Fruit fly (Drosophila melanogaster) whole organism, embryonic: ENCODE data around the gene RpL8.

Experiments
- Bgb ChIP-seq: fragments of 200-800 bp; sonication (Bioruptor generic); IDR thresholded peaks from 2 replicates; pipeline ENCODE4 v1.3.6; 2022; ENCODE audit warnings: missing biosample characterization, missing genetic modification characterization; ENCODE audit not compliant: partially characterized antibody
- CG10267 ChIP-seq: fragments of 200-800 bp; sonication (Bioruptor generic); optimal IDR thresholded peaks from 2 replicates; lab custom pipeline; 2018; ENCODE audit warnings: missing biosample characterization, mild to moderate bottlenecking, missing genetic modification characterization, moderate library complexity
- CG10431 ChIP-seq: fragments of 200-800 bp; sonication (Bioruptor generic); optimal IDR thresholded peaks from 3 replicates; lab custom pipeline; 2018; ENCODE audit warnings: missing biosample characterization, mild to moderate bottlenecking, missing genetic modification characterization
- CG12071 ChIP-seq: fragments of 200-800 bp; sonication (Bioruptor generic); optimal IDR thresholded peaks from 3 replicates; lab custom pipeline; 2018; ENCODE audit warnings: missing biosample characterization, mild to moderate bottlenecking, missing genetic modification characterization
- CG12391 ChIP-seq: fragments of 200-800 bp; sonication (Bioruptor generic); optimal IDR thresholded peaks from 3 replicates; lab custom pipeline; 2018; ENCODE audit warnings: missing biosample characterization, mild to moderate bottlenecking, missing genetic modification characterization, moderate library complexity
- CG12744 ChIP-seq: fragments of 200-800 bp; sonication (Bioruptor generic); optimal IDR thresholded peaks from 2 replicates; lab custom pipeline; 2016; ENCODE audit warnings: missing biosample characterization, missing genetic modification characterization
- CG13894 ChIP-seq: fragments of 200-800 bp; sonication (Bioruptor generic); optimal IDR thresholded peaks from 3 replicates; lab custom pipeline; 2018; ENCODE audit warnings: missing biosample characterization, mild to moderate bottlenecking, missing genetic modification characterization, moderate library complexity
- CG14710 ChIP-seq: fragments of 200-800 bp; sonication (Bioruptor generic); optimal IDR thresholded peaks from 3 replicates; lab custom pipeline; 2019; ENCODE audit warnings: missing biosample characterization, mild to moderate bottlenecking, missing genetic modification characterization, moderate library complexity
- CG14965 ChIP-seq: fragments of 200-800 bp; sonication (Bioruptor generic); optimal IDR thresholded peaks from 2 replicates; lab custom pipeline; 2016; ENCODE audit warnings: missing biosample characterization, missing genetic modification characterization, borderline replicate concordance
- CG15514 ChIP-seq: fragments of 200-800 bp; sonication (Bioruptor generic); optimal IDR thresholded peaks from 3 replicates; lab custom pipeline; 2017; ENCODE audit warnings: missing biosample characterization, missing genetic modification characterization, mild to moderate bottlenecking, moderate library complexity, missing genetic modification reagents
- CG16779 ChIP-seq: fragments of 200-800 bp; sonication (Bioruptor generic); IDR thresholded peaks from 2 replicates; pipeline ENCODE4 v1.3.6; 2022; ENCODE audit warnings: missing biosample characterization, missing genetic modification characterization
- CG17328 ChIP-seq: fragments of 200-800 bp; sonication (Bioruptor generic); IDR thresholded peaks from 2 replicates; pipeline ENCODE4 v1.3.6; 2022; ENCODE audit warnings: missing biosample characterization, missing genetic modification characterization
- CG18764 ChIP-seq: fragments of 200-800 bp; sonication (Bioruptor generic); optimal IDR thresholded peaks from 3 replicates; lab custom pipeline; 2016; ENCODE audit warnings: missing biosample characterization, missing genetic modification characterization
- CG34224 ChIP-seq: fragments of 200-800 bp; sonication (Bioruptor generic); IDR thresholded peaks from 3 replicates; pipeline ENCODE4 v1.3.6; 2022; ENCODE audit warnings: missing biosample characterization, missing genetic modification characterization; ENCODE audit not compliant: partially characterized antibody
- CG4707 ChIP-seq: fragments of 200-800 bp; sonication (Bioruptor generic); optimal IDR thresholded peaks from 2 replicates; lab custom pipeline; 2018; ENCODE audit warnings: missing biosample characterization, mild to moderate bottlenecking, missing genetic modification characterization, moderate library complexity
- CG6272 ChIP-seq: fragments of 200-800 bp; sonication (Bioruptor generic); IDR thresholded peaks from 2 replicates; pipeline ENCODE4 v1.3.6; 2022; ENCODE audit warnings: missing biosample characterization, missing genetic modification characterization
- CHES-1-like ChIP-seq: fragments of 200-800 bp; sonication (Bioruptor generic); optimal IDR thresholded peaks from 2 replicates; lab custom pipeline; 2016; ENCODE audit warnings: missing biosample characterization, missing genetic modification characterization
- CoRest ChIP-seq: fragments of 200-800 bp; sonication (Bioruptor generic); optimal IDR thresholded peaks from 3 replicates; lab custom pipeline; 2018; ENCODE audit warnings: missing biosample characterization, mild to moderate bottlenecking, missing genetic modification characterization, moderate library complexity
- CrebB ChIP-seq: fragments of 200-800 bp; sonication (Bioruptor generic); optimal IDR thresholded peaks from 3 replicates; lab custom pipeline; 2018; ENCODE audit warnings: missing biosample characterization, mild to moderate bottlenecking, missing genetic modification characterization
- Dip3 ChIP-seq: fragments of 200-800 bp; sonication (Bioruptor generic); optimal IDR thresholded peaks from 3 replicates; lab custom pipeline; 2016; ENCODE audit warnings: missing biosample characterization, missing genetic modification characterization
- Dp ChIP-seq: fragments of 200-800 bp; sonication (Bioruptor generic); optimal IDR thresholded peaks from 2 replicates; lab custom pipeline; 2018; ENCODE audit warnings: missing biosample characterization, mild to moderate bottlenecking, missing genetic modification characterization, moderate library complexity
- Eip74EF ChIP-seq, 2 experiments: fragments of 200-800 bp in 1 of 2; fragments of >200 bp in 1 of 2; sonication (Bioruptor generic) in 1 of 2; optimal IDR thresholded peaks; 2 replicates each; lab custom pipeline; 2017 to 2019; ENCODE audit warnings: missing biosample characterization in 2 of 2, missing genetic modification characterization in 2 of 2, mild to moderate bottlenecking in 1 of 2, moderate library complexity in 1 of 2
- HHEX ChIP-seq: fragments of 200-800 bp; sonication (Bioruptor generic); optimal IDR thresholded peaks from 3 replicates; lab custom pipeline; 2017; ENCODE audit warnings: missing biosample characterization, mild to moderate bottlenecking, missing genetic modification characterization, missing genetic modification reagents
- HLHmδ ChIP-seq: fragments of 200-800 bp; sonication (Bioruptor generic); optimal IDR thresholded peaks from 2 replicates; lab custom pipeline; 2018; ENCODE audit warnings: missing biosample characterization, mild to moderate bottlenecking, missing genetic modification characterization, moderate library complexity
- Med ChIP-seq: fragments of 200-800 bp; sonication (Bioruptor generic); peaks from one replicate; lab custom pipeline; 2016; ENCODE audit warnings: missing biosample characterization, missing genetic modification characterization, mild to moderate bottlenecking, inconsistent platforms, moderate library complexity
- Oli ChIP-seq: fragments of 200-800 bp; sonication (Bioruptor generic); optimal IDR thresholded peaks from 2 replicates; lab custom pipeline; 2018; ENCODE audit warnings: missing biosample characterization, mild to moderate bottlenecking, missing genetic modification characterization, moderate library complexity
- Trl ChIP-seq, 3 experiments: fragments of >200 bp in 2 of 3; fragments of 200-800 bp in 1 of 3; sonication (Bioruptor generic) in 1 of 3; optimal IDR thresholded peaks; 2 replicates in 1 of 3; 3 replicates in 2 of 3; lab custom pipeline; 2016 to 2017; ENCODE audit warnings: missing biosample characterization in 1 of 3, missing genetic modification characterization in 1 of 3
- YL-1 ChIP-seq: fragments of 200-800 bp; sonication (Bioruptor generic); optimal IDR thresholded peaks from 3 replicates; lab custom pipeline; 2017; ENCODE audit warnings: missing biosample characterization, mild to moderate bottlenecking, missing genetic modification characterization
- bsh ChIP-seq, 2 experiments: fragments of 200-800 bp; sonication (Bioruptor generic); optimal IDR thresholded peaks; 2 replicates each; lab custom pipeline; 2017 to 2018; ENCODE audit warnings: mild to moderate bottlenecking in 2 of 2, missing biosample characterization in 2 of 2, missing genetic modification characterization in 2 of 2, moderate library complexity in 1 of 2
- chif ChIP-seq, 2 experiments: fragments of 200-800 bp; sonication (Bioruptor generic); optimal IDR thresholded peaks; 3 replicates each; lab custom pipeline; 2016; ENCODE audit warnings: missing biosample characterization in 2 of 2, missing genetic modification characterization in 2 of 2
- dan ChIP-seq: fragments of 200-800 bp; sonication (Bioruptor generic); IDR thresholded peaks from 2 replicates; pipeline ENCODE4 v1.3.6; 2022; ENCODE audit warnings: missing biosample characterization, missing genetic modification characterization
- ems ChIP-seq: fragments of 200-800 bp; sonication (Bioruptor generic); optimal IDR thresholded peaks from 3 replicates; lab custom pipeline; 2016; ENCODE audit warnings: missing biosample characterization, missing genetic modification characterization
- en ChIP-seq: fragments of 200-800 bp; sonication (Bioruptor generic); optimal IDR thresholded peaks from 2 replicates; lab custom pipeline; 2016; ENCODE audit warnings: missing biosample characterization, missing genetic modification characterization
- fd102C ChIP-seq: fragments of 200-800 bp; sonication (Bioruptor generic); optimal IDR thresholded peaks from 2 replicates; lab custom pipeline; 2018; ENCODE audit warnings: missing biosample characterization, mild to moderate bottlenecking, missing genetic modification characterization, moderate library complexity
- grau ChIP-seq: fragments of 200-800 bp; optimal IDR thresholded peaks from 3 replicates; lab custom pipeline; 2019; ENCODE audit warnings: missing biosample characterization, mild to moderate bottlenecking, missing genetic modification characterization, moderate library complexity
- gsb-n ChIP-seq: fragments of 200-800 bp; sonication (Bioruptor generic); optimal IDR thresholded peaks from 3 replicates; lab custom pipeline; 2018; ENCODE audit warnings: missing biosample characterization, mild to moderate bottlenecking, missing genetic modification characterization
- inv ChIP-seq: fragments of 200-800 bp; sonication (Bioruptor generic); IDR thresholded peaks from 2 replicates; pipeline ENCODE4 v1.3.6; 2022; ENCODE audit warnings: missing biosample characterization, missing genetic modification characterization; ENCODE audit not compliant: partially characterized antibody
- jigr1 ChIP-seq: fragments of 200-800 bp; sonication (Bioruptor generic); IDR thresholded peaks from 3 replicates; pipeline ENCODE4 v1.3.6; 2022; ENCODE audit warnings: missing biosample characterization, missing genetic modification characterization
- nerfin-2 ChIP-seq: fragments of 200-800 bp; sonication (Bioruptor generic); IDR thresholded peaks from 2 replicates; pipeline ENCODE4 v1.3.6; 2022; ENCODE audit warnings: missing biosample characterization, missing genetic modification characterization; ENCODE audit not compliant: partially characterized antibody
- pho ChIP-seq: fragments of 200-800 bp; sonication (Bioruptor generic); optimal IDR thresholded peaks from 2 replicates; lab custom pipeline; 2016; ENCODE audit warnings: missing biosample characterization, missing genetic modification characterization
- sens ChIP-seq: fragments of 200-800 bp; sonication (Bioruptor generic); peaks from one replicate; lab custom pipeline; 2016; ENCODE audit warnings: missing biosample characterization, missing genetic modification characterization
- seq ChIP-seq: fragments of 200-800 bp; sonication (Bioruptor generic); IDR thresholded peaks from 2 replicates; pipeline ENCODE4 v1.3.6; 2022; ENCODE audit warnings: missing biosample characterization, missing genetic modification characterization
- sug ChIP-seq: fragments of 200-800 bp; optimal IDR thresholded peaks from 2 replicates; lab custom pipeline; 2019; ENCODE audit warnings: missing biosample characterization, mild to moderate bottlenecking, missing genetic modification characterization, moderate library complexity
- tna ChIP-seq: fragments of 200-800 bp; sonication (Bioruptor generic); IDR thresholded peaks from 2 replicates; pipeline ENCODE4 v1.3.6; 2022; ENCODE audit warnings: missing biosample characterization, missing genetic modification characterization; ENCODE audit not compliant: partially characterized antibody
- trem ChIP-seq: fragments of 200-800 bp; optimal IDR thresholded peaks from 3 replicates; lab custom pipeline; 2019; ENCODE audit warnings: missing biosample characterization, mild to moderate bottlenecking, missing genetic modification characterization, moderate library complexity
- yki ChIP-seq: fragments of >200 bp; optimal IDR thresholded peaks from 3 replicates; lab custom pipeline; 2018

RpL8 gene

DNA sequence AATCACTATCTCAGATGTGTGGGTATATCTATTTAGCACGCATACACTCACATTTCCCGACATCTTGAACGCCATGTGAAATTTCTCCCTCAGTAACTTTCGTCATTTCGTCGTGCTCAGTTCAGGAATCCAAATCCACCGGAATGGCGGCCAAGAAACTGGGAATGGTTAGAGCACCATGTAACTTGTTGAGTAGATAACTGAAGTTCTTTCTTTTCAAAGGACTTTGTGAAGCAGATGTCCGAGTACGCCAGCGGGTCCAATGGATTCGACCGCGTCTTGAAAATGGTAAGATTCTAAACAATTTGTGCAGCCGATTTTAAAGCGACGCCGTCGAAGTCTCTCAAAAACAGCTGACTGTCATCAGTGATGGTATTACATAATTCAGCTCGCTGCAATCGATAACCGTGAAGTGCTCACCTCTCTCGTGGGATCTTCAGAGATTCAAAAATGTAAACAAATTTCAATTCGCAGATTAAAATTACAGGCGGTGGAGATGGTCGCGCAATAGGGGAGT is 12.0 kb downstream of the RpL8 start, which contains the start of the genes CG16985 and CG12182 (continued):
- no peak for TF ChIP-seq CG16779 (GFP tag; lab: Robert Waterston, UW)
- no peak for TF ChIP-seq dan
- TF ChIP-seq CG12071 (GFP tag; lab: Kevin White, UChicago): no peak
- no peak for TF ChIP-seq inv
- 0 out of 2 replicates have a peak, but pooled peaks have one; percentile 7 for TF ChIP-seq tna (GFP tag; lab: Robert Waterston, UW)
- TF ChIP-seq trem: no peak
- TF ChIP-seq sens (GFP tag; lab: Kevin White, UChicago): peak; percentile 25
- TF ChIP-seq seq: no peak
- peak; percentile 44 for TF ChIP-seq Bgb (GFP tag; lab: Robert Waterston, UW)
- no peak for TF ChIP-seq jigr1 (GFP tag; lab: Robert Waterston, UW)
- no peak for TF ChIP-seq CG10431 (GFP tag; lab: Kevin White, UChicago)
- no peak for TF ChIP-seq CG10267 (tag; lab: Kevin White, UChicago)
- no peak for TF ChIP-seq CrebB (tag; lab: Kevin White, UChicago)
- TF ChIP-seq grau (tag; lab: Kevin White, UChicago): peak; percentile 63
- TF ChIP-seq HHEX (GFP tag; lab: Kevin White, UChicago): no peak
- peak; percentile 7 for TF ChIP-seq CG14710 (tag; lab: Kevin White, UChicago)
- TF ChIP-seq yki: no peak
- peak; percentile 26 for TF ChIP-seq CG15514 (GFP tag; lab: Kevin White, UChicago)
- TF ChIP-seq nerfin-2 (GFP tag; lab: Robert Waterston, UW): peak; percentile 29; the same call in 1 of the 2 replicates
- TF ChIP-seq CG13894 (tag; lab: Kevin White, UChicago): no peak
- TF ChIP-seq pho (GFP tag; lab: Kevin White, UChicago): peak; percentile 8
- TF ChIP-seq gsb-n: no peak
- TF ChIP-seq CG14965 (GFP tag; lab: Kevin White, UChicago): no peak
- TF ChIP-seq Eip74EF (GFP tag; optimal IDR thresholded peaks at IDR 0.05; lab: Kevin White, UChicago): no peak
- TF ChIP-seq Med (GFP tag; lab: Kevin White, UChicago): peak; percentile 83
- no peak for TF ChIP-seq sug (tag; lab: Kevin White, UChicago)
- TF ChIP-seq CG34224 (GFP tag; lab: Robert Waterston, UW): peak; percentile 29; the same call in 2 of the 3 replicates
- TF ChIP-seq Dp: peak; percentile 62
- TF ChIP-seq CHES-1-like (GFP tag; lab: Kevin White, UChicago): peak; percentile 46
- TF ChIP-seq en (GFP tag; lab: Kevin White, UChicago): no peak
- peak; percentile 5 for TF ChIP-seq CG12391 (tag; lab: Kevin White, UChicago)
- no peak for TF ChIP-seq Dip3 (GFP tag; lab: Kevin White, UChicago)
- TF ChIP-seq ems (GFP tag; lab: Kevin White, UChicago): no peak
- TF ChIP-seq CG6272 (GFP tag; lab: Robert Waterston, UW): no peak
- no peak for TF ChIP-seq CG17328 (GFP tag; lab: Robert Waterston, UW)
- TF ChIP-seq bsh (GFP tag; optimal IDR thresholded peaks at IDR 0.05; lab: Kevin White, UChicago): no peak
- TF ChIP-seq chif (GFP tag; optimal IDR thresholded peaks at IDR 0.05; lab: Kevin White, UChicago): no peak
- TF ChIP-seq CG18764 (GFP tag; lab: Kevin White, UChicago): no peak
- no peak for TF ChIP-seq CG4707
- no peak for TF ChIP-seq Oli (tag; lab: Kevin White, UChicago)
- peak; percentile 10 for TF ChIP-seq YL-1 (GFP tag; lab: Kevin White, UChicago)
- TF ChIP-seq fd102C: no peak
- no peak for TF ChIP-seq CG12744
- TF ChIP-seq CoRest: no peak
- peak in 1 of 2 experiments; percentile 18 for TF ChIP-seq Trl (optimal IDR thresholded peaks at IDR 0.05; lab: Kevin White, UChicago)
- TF ChIP-seq Trl (GFP tag; optimal IDR thresholded peaks at IDR 0.05; lab: Kevin White, UChicago): no peak
- no peak for TF ChIP-seq HLHmδ (GFP tag; lab: Kevin White, UChicago)
